Fruit fly (Drosophila melanogaster) whole organism, adult: ENCODE measurements around the gene CG3868.

ENCODE experiments used
- CG7101 ChIP-seq: fragments of 200-800 bp; sonication (Bioruptor generic); optimal IDR thresholded peaks from 2 replicates; lab custom pipeline; 2018; ENCODE audit warnings: missing biosample characterization, mild to moderate bottlenecking, missing genetic modification characterization, moderate library complexity
- Mnt ChIP-seq: fragments of 200-800 bp; sonication (Bioruptor generic); optimal IDR thresholded peaks from 2 replicates; lab custom pipeline; 2016; ENCODE audit warnings: missing biosample characterization, mild to moderate bottlenecking, missing genetic modification characterization
- bab1 ChIP-seq: fragments of 200-800 bp; sonication (Bioruptor generic); optimal IDR thresholded peaks from 3 replicates; lab custom pipeline; 2019; ENCODE audit warnings: missing biosample characterization, mild to moderate bottlenecking, missing genetic modification characterization, moderate library complexity
- cic ChIP-seq: fragments of 200-800 bp; sonication (Bioruptor generic); optimal IDR thresholded peaks from 2 replicates; lab custom pipeline; 2017; ENCODE audit warnings: missing biosample characterization, mild to moderate bottlenecking, missing genetic modification characterization, moderate library complexity
- kay ChIP-seq: fragments of 200-800 bp; sonication (Bioruptor generic); peaks from one replicate; lab custom pipeline; 2016; ENCODE audit warnings: missing biosample characterization, missing genetic modification characterization, borderline replicate concordance
- tj ChIP-seq: fragments of 200-800 bp; sonication (Bioruptor generic); optimal IDR thresholded peaks from 3 replicates; lab custom pipeline; 2017; ENCODE audit warnings: missing biosample characterization, mild to moderate bottlenecking, missing genetic modification characterization, moderate library complexity

- TF ChIP-seq CG7101 (no peak), cic (no peak), tj (GFP tag; lab: Kevin White, UChicago) (no peak), bab1 (no peak), Mnt (GFP tag; lab: Kevin White, UChicago) (no peak), kay (no peak)
Observed at dm6 chr3L:14365440-14365839, 37.1 kb downstream of the CG3868 start.
